Fruit fly (Drosophila melanogaster) whole organism, embryonic: ENCODE data around the gene Nsf2.

Experiments
- C15 ChIP-seq: fragments of 200-800 bp; sonication (Bioruptor generic); IDR thresholded peaks from 3 replicates; pipeline ENCODE4 v1.3.6; 2022; ENCODE audit warnings: missing biosample characterization, missing genetic modification characterization
- CG11695 ChIP-seq: fragments of 200-800 bp; sonication (Bioruptor generic); IDR thresholded peaks from 3 replicates; pipeline ENCODE4 v1.3.6; 2022; ENCODE audit warnings: missing biosample characterization, missing genetic modification characterization
- CG13296 ChIP-seq: fragments of 200-800 bp; sonication (Bioruptor generic); optimal IDR thresholded peaks from 3 replicates; lab custom pipeline; 2018; ENCODE audit warnings: missing biosample characterization, mild to moderate bottlenecking, missing genetic modification characterization
- CG14965 ChIP-seq: fragments of 200-800 bp; sonication (Bioruptor generic); optimal IDR thresholded peaks from 2 replicates; lab custom pipeline; 2016; ENCODE audit warnings: missing biosample characterization, missing genetic modification characterization, borderline replicate concordance
- CG1647 ChIP-seq: fragments of 200-800 bp; sonication (Bioruptor generic); optimal IDR thresholded peaks from 3 replicates; lab custom pipeline; 2016; ENCODE audit warnings: missing biosample characterization, missing genetic modification characterization
- CG18011 ChIP-seq: fragments of 200-800 bp; sonication (Bioruptor generic); optimal IDR thresholded peaks from 2 replicates; lab custom pipeline; 2017; ENCODE audit warnings: missing biosample characterization, missing genetic modification characterization, mild to moderate bottlenecking, moderate library complexity, missing genotype
- CG2116 ChIP-seq: fragments of 200-800 bp; sonication (Bioruptor generic); optimal IDR thresholded peaks from 3 replicates; lab custom pipeline; 2018; ENCODE audit warnings: missing biosample characterization, mild to moderate bottlenecking, missing genetic modification characterization
- CG34422 ChIP-seq: fragments of 200-800 bp; sonication (Bioruptor generic); IDR thresholded peaks from 3 replicates; pipeline ENCODE4 v1.3.6; 2022; ENCODE audit warnings: missing biosample characterization, missing genetic modification characterization
- CG3726 ChIP-seq: fragments of 200-800 bp; sonication (Bioruptor generic); IDR thresholded peaks from 3 replicates; pipeline ENCODE4, ENCODE4 v1.3.6; 2022; ENCODE audit warnings: missing biosample characterization, missing genetic modification characterization
- CG4424 ChIP-seq: fragments of 200-800 bp; sonication (Bioruptor generic); optimal IDR thresholded peaks from 3 replicates; lab custom pipeline; 2016; ENCODE audit warnings: missing biosample characterization, missing genetic modification characterization
- CG6791 ChIP-seq: fragments of 200-800 bp; sonication (Bioruptor generic); IDR thresholded peaks from 3 replicates; pipeline ENCODE4 v1.3.6; 2022; ENCODE audit warnings: missing biosample characterization, missing genetic modification characterization; ENCODE audit not compliant: partially characterized antibody
- CG7357 ChIP-seq: fragments of 200-800 bp; sonication (Bioruptor generic); IDR thresholded peaks from 3 replicates; pipeline ENCODE4 v1.3.6; 2022; ENCODE audit warnings: missing biosample characterization, missing genetic modification characterization
- CG7745 ChIP-seq: fragments of 200-800 bp; sonication (Bioruptor generic); optimal IDR thresholded peaks from 2 replicates; lab custom pipeline; 2018; ENCODE audit warnings: missing biosample characterization, mild to moderate bottlenecking, missing genetic modification characterization, moderate library complexity
- CG7786 ChIP-seq: fragments of 200-800 bp; sonication (Bioruptor generic); optimal IDR thresholded peaks from 2 replicates; lab custom pipeline; 2016; ENCODE audit warnings: missing biosample characterization, missing genetic modification characterization
- CG7963 ChIP-seq: fragments of 200-800 bp; sonication (Bioruptor generic); IDR thresholded peaks from 3 replicates; pipeline ENCODE4 v1.3.6; 2022; ENCODE audit warnings: missing biosample characterization, missing genetic modification characterization; ENCODE audit not compliant: partially characterized antibody
- CG7987 ChIP-seq: fragments of 200-800 bp; sonication (Bioruptor generic); optimal IDR thresholded peaks from 2 replicates; lab custom pipeline; 2018; ENCODE audit warnings: missing biosample characterization, mild to moderate bottlenecking, missing genetic modification characterization, moderate library complexity
- CkIIα-i1 ChIP-seq: fragments of 200-800 bp; sonication (Bioruptor generic); IDR thresholded peaks from 2 replicates; pipeline ENCODE4 v1.3.6; 2022; ENCODE audit warnings: missing biosample characterization, missing genetic modification characterization
- D19A ChIP-seq: fragments of 200-800 bp; optimal IDR thresholded peaks from 3 replicates; lab custom pipeline; 2019; ENCODE audit warnings: missing biosample characterization, mild to moderate bottlenecking, missing genetic modification characterization, moderate library complexity
- Dad ChIP-seq: fragments of 200-800 bp; sonication (Bioruptor generic); optimal IDR thresholded peaks from 3 replicates; lab custom pipeline; 2016; ENCODE audit warnings: missing biosample characterization, missing genetic modification characterization
- Drgx ChIP-seq: fragments of 200-800 bp; sonication (Bioruptor generic); IDR thresholded peaks from 2 replicates; pipeline ENCODE4 v1.3.6; 2022; ENCODE audit warnings: missing biosample characterization, missing genetic modification characterization
- E2f1 ChIP-seq: fragments of 200-800 bp; sonication (Bioruptor generic); IDR thresholded peaks from 2 replicates; pipeline ENCODE4 v1.3.6; 2022; ENCODE audit warnings: missing biosample characterization, missing genetic modification characterization
- Fer1 ChIP-seq: fragments of 200-800 bp; sonication (Bioruptor generic); optimal IDR thresholded peaks from 2 replicates; lab custom pipeline; 2017; ENCODE audit warnings: missing biosample characterization, mild to moderate bottlenecking, missing genetic modification characterization
- Fer3 ChIP-seq: fragments of 200-800 bp; sonication (Bioruptor generic); optimal IDR thresholded peaks from 2 replicates; lab custom pipeline; 2018; ENCODE audit warnings: missing biosample characterization, mild to moderate bottlenecking, missing genetic modification characterization, moderate library complexity
- Hand ChIP-seq: fragments of 200-800 bp; sonication (Bioruptor generic); optimal IDR thresholded peaks from 2 replicates; lab custom pipeline; 2017; ENCODE audit warnings: mild to moderate bottlenecking, missing biosample characterization, missing genetic modification reagents, missing genetic modification characterization
- Jarid2 ChIP-seq: fragments of 200-800 bp; sonication (Bioruptor generic); optimal IDR thresholded peaks from 3 replicates; lab custom pipeline; 2017; ENCODE audit warnings: mild to moderate bottlenecking, missing biosample characterization, missing genetic modification reagents, missing genetic modification characterization
- MESR4 ChIP-seq: fragments of 200-800 bp; sonication (Bioruptor generic); optimal IDR thresholded peaks from 2 replicates; lab custom pipeline; 2018; ENCODE audit warnings: missing biosample characterization, mild to moderate bottlenecking, missing genetic modification characterization, moderate library complexity
- MTF-1 ChIP-seq: fragments of 200-800 bp; sonication (Bioruptor generic); optimal IDR thresholded peaks from 2 replicates; lab custom pipeline; 2018; ENCODE audit warnings: missing biosample characterization, mild to moderate bottlenecking, missing genetic modification characterization, borderline replicate concordance
- Max ChIP-seq: fragments of 200-800 bp; sonication (Bioruptor generic); optimal IDR thresholded peaks from 2 replicates; lab custom pipeline; 2016; ENCODE audit warnings: missing biosample characterization, mild to moderate bottlenecking, missing genetic modification characterization
- Mes4 ChIP-seq: fragments of 200-800 bp; sonication (Bioruptor generic); optimal IDR thresholded peaks from 2 replicates; lab custom pipeline; 2016; ENCODE audit warnings: missing biosample characterization, missing genetic modification characterization
- Vsx1 ChIP-seq: fragments of 200-800 bp; sonication (Bioruptor generic); optimal IDR thresholded peaks from 2 replicates; lab custom pipeline; 2017; ENCODE audit warnings: missing biosample characterization, mild to moderate bottlenecking, missing genetic modification characterization, missing genetic modification reagents
- ase ChIP-seq: fragments of 200-800 bp; sonication (Bioruptor generic); IDR thresholded peaks from 3 replicates; pipeline ENCODE4 v1.3.6; 2022; ENCODE audit warnings: missing biosample characterization, missing genetic modification characterization
- ato ChIP-seq: fragments of 200-800 bp; sonication (Bioruptor generic); IDR thresholded peaks from 2 replicates; pipeline ENCODE4 v1.3.6; 2022; ENCODE audit warnings: missing biosample characterization, missing genetic modification characterization; ENCODE audit not compliant: partially characterized antibody
- bsh ChIP-seq, 2 experiments: fragments of 200-800 bp; sonication (Bioruptor generic); optimal IDR thresholded peaks; 2 replicates each; lab custom pipeline; 2017 to 2018; ENCODE audit warnings: mild to moderate bottlenecking in 2 of 2, missing biosample characterization in 2 of 2, missing genetic modification characterization in 2 of 2, moderate library complexity in 1 of 2
- da ChIP-seq: fragments of 200-800 bp; sonication (Bioruptor generic); optimal IDR thresholded peaks from 2 replicates; lab custom pipeline; 2016; ENCODE audit warnings: missing biosample characterization, missing genetic modification characterization
- en ChIP-seq: fragments of 200-800 bp; sonication (Bioruptor generic); optimal IDR thresholded peaks from 2 replicates; lab custom pipeline; 2016; ENCODE audit warnings: missing biosample characterization, missing genetic modification characterization
- esg ChIP-seq: fragments of 200-800 bp; sonication (Bioruptor generic); conservative IDR thresholded peaks from 2 replicates; pipeline ENCODE4 v1.3.6; 2022; ENCODE audit warnings: missing biosample characterization, missing genetic modification characterization
- fru ChIP-seq: fragments of >200 bp; optimal IDR thresholded peaks from 2 replicates; lab custom pipeline; 2017
- gce ChIP-seq: fragments of 200-800 bp; sonication (Bioruptor generic); IDR thresholded peaks from 3 replicates; pipeline ENCODE4 v1.3.6; 2022; ENCODE audit warnings: missing biosample characterization, missing genetic modification characterization
- gcm2 ChIP-seq: fragments of 200-800 bp; sonication (Bioruptor generic); optimal IDR thresholded peaks from 2 replicates; lab custom pipeline; 2016; ENCODE audit warnings: missing biosample characterization, missing genetic modification characterization
- hbn ChIP-seq: fragments of 200-800 bp; sonication (Bioruptor generic); IDR thresholded peaks from 2 replicates; pipeline ENCODE4 v1.3.6; 2022; ENCODE audit warnings: missing biosample characterization, missing genetic modification characterization; ENCODE audit not compliant: partially characterized antibody
- luna ChIP-seq: fragments of 200-800 bp; sonication (Bioruptor generic); optimal IDR thresholded peaks from 2 replicates; lab custom pipeline; 2016; ENCODE audit warnings: missing biosample characterization, missing genetic modification characterization
- mirr ChIP-seq: fragments of 200-800 bp; sonication (Bioruptor generic); optimal IDR thresholded peaks from 3 replicates; lab custom pipeline; 2018; ENCODE audit warnings: missing biosample characterization, mild to moderate bottlenecking, missing genetic modification characterization
- pita ChIP-seq: fragments of 200-800 bp; sonication (Bioruptor generic); optimal IDR thresholded peaks from 2 replicates; lab custom pipeline; 2017; ENCODE audit warnings: missing biosample characterization, mild to moderate bottlenecking, missing genetic modification characterization
- sr ChIP-seq: fragments of 200-800 bp; sonication (Bioruptor generic); IDR thresholded peaks from 3 replicates; pipeline ENCODE4 v1.3.6; 2022; ENCODE audit warnings: missing biosample characterization, missing genetic modification characterization
- tap ChIP-seq: fragments of 200-800 bp; optimal IDR thresholded peaks from 3 replicates; lab custom pipeline; 2019; ENCODE audit warnings: missing biosample characterization, mild to moderate bottlenecking, missing genetic modification characterization, moderate library complexity
- tin ChIP-seq: fragments of 200-800 bp; sonication (Bioruptor generic); optimal IDR thresholded peaks from 3 replicates; lab custom pipeline; 2016; ENCODE audit warnings: missing biosample characterization, missing genetic modification characterization
- tll ChIP-seq, 2 experiments: fragments of 200-800 bp in 1 of 2; fragments of >200 bp in 1 of 2; sonication (Bioruptor generic) in 1 of 2; optimal IDR thresholded peaks; 2 replicates each; lab custom pipeline; 2017 to 2019; ENCODE audit warnings: missing biosample characterization in 2 of 2, missing genetic modification characterization in 2 of 2, mild to moderate bottlenecking in 1 of 2, moderate library complexity in 1 of 2
- vfl ChIP-seq: fragments of 200-800 bp; sonication (Bioruptor generic); optimal IDR thresholded peaks from 2 replicates; lab custom pipeline; 2016; ENCODE audit warnings: missing biosample characterization, missing genetic modification characterization
- zf30C ChIP-seq: fragments of 200-800 bp; sonication (Bioruptor generic); optimal IDR thresholded peaks from 3 replicates; lab custom pipeline; 2018; ENCODE audit warnings: missing biosample characterization, mild to moderate bottlenecking, missing genetic modification characterization

Gene Nsf2

dm6 chr3R:13817480-13818305, 20.1 kb downstream of the Nsf2 start (continued):
- TF ChIP-seq Fer1 (GFP tag; lab: Kevin White, UChicago): no peak
- peak; percentile 57; the same call in 1 of the 3 replicates for TF ChIP-seq gce
- no peak for TF ChIP-seq CG7745 (tag; lab: Kevin White, UChicago)
- no peak for TF ChIP-seq Dad (GFP tag; lab: Kevin White, UChicago)
- TF ChIP-seq Mes4 (GFP tag; lab: Kevin White, UChicago): no peak
- TF ChIP-seq CG7357 (GFP tag; lab: Robert Waterston, UW): peak; percentile 49; the same call in 2 of the 3 replicates
- no peak for TF ChIP-seq tll (GFP tag; optimal IDR thresholded peaks at IDR 0.05; lab: Kevin White, UChicago)
- no peak for TF ChIP-seq mirr (GFP tag; lab: Kevin White, UChicago)
- TF ChIP-seq ase (GFP tag; lab: Robert Waterston, UW): peak; percentile 49; the same call in 1 of the 3 replicates
- no peak for TF ChIP-seq gcm2 (GFP tag; lab: Kevin White, UChicago)
- TF ChIP-seq Max: peak; percentile 7
- TF ChIP-seq E2f1: 0 out of 2 replicates have a peak, but pooled peaks have one; percentile 14
- no peak for TF ChIP-seq da (GFP tag; lab: Kevin White, UChicago)
- TF ChIP-seq hbn (GFP tag; lab: Robert Waterston, UW): no peak
- no peak for TF ChIP-seq C15 (GFP tag; lab: Robert Waterston, UW)
- TF ChIP-seq tap (tag; lab: Kevin White, UChicago): peak; percentile 45
- no peak for TF ChIP-seq fru (lab: Kevin White, UChicago)
- no peak for TF ChIP-seq pita (GFP tag; lab: Kevin White, UChicago)
- no peak for TF ChIP-seq CG7963
- peak; percentile 41; the same call in 1 of the 3 replicates for TF ChIP-seq CG11695 (GFP tag; lab: Robert Waterston, UW)
- peak; percentile 59 for TF ChIP-seq Drgx (GFP tag; lab: Robert Waterston, UW)
- TF ChIP-seq Fer3: peak; percentile 5
- no peak for TF ChIP-seq ato (GFP tag; lab: Robert Waterston, UW)
- TF ChIP-seq luna: no peak
- no peak for TF ChIP-seq CG2116 (GFP tag; lab: Kevin White, UChicago)
- TF ChIP-seq CkIIα-i1 (GFP tag; lab: Robert Waterston, UW): no peak
- no peak for TF ChIP-seq CG18011 (GFP tag; lab: Kevin White, UChicago)
- no peak for TF ChIP-seq CG14965 (GFP tag; lab: Kevin White, UChicago)
- no peak for TF ChIP-seq CG7987 (GFP tag; lab: Kevin White, UChicago)
- peak; percentile 31 for TF ChIP-seq Vsx1
- peak; percentile 65 for TF ChIP-seq CG4424 (GFP tag; lab: Kevin White, UChicago)
- TF ChIP-seq zf30C (GFP tag; lab: Kevin White, UChicago): peak; percentile 23
- no peak for TF ChIP-seq CG7786 (GFP tag; lab: Kevin White, UChicago)
- no peak for TF ChIP-seq Hand
- TF ChIP-seq CG1647 (GFP tag; lab: Kevin White, UChicago): no peak
- no peak for TF ChIP-seq CG6791
- no peak for TF ChIP-seq sr (GFP tag; lab: Robert Waterston, UW)
- TF ChIP-seq esg: peak; percentile 39
- no peak for TF ChIP-seq CG13296 (GFP tag; lab: Kevin White, UChicago)
- no peak for TF ChIP-seq vfl (GFP tag; lab: Kevin White, UChicago)
- TF ChIP-seq D19A (tag; lab: Kevin White, UChicago): peak; percentile 57
- no peak for TF ChIP-seq CG34422 (GFP tag; lab: Robert Waterston, UW)
- TF ChIP-seq CG3726 (GFP tag; lab: Robert Waterston, UW): peak; percentile 48; the same call in 1 of the 3 replicates
- TF ChIP-seq tin: peak; percentile 58
- peak in 1 of 2 experiments; percentile 78 for TF ChIP-seq bsh (GFP tag; optimal IDR thresholded peaks at IDR 0.05; lab: Kevin White, UChicago)
- TF ChIP-seq Jarid2 (GFP tag; lab: Kevin White, UChicago): no peak
- no peak for TF ChIP-seq MTF-1 (GFP tag; lab: Kevin White, UChicago)
- no peak for TF ChIP-seq en (GFP tag; lab: Kevin White, UChicago)
- TF ChIP-seq MESR4 (GFP tag; lab: Kevin White, UChicago): no peak
